Worm (Caenorhabditis elegans) whole organism, L3 larva: ENCODE measurements around the gene pgph-1.

Experiments used
- ceh-28 ChIP-seq: fragments of 150-350 bp; optimal IDR thresholded peaks from 2 replicates; lab custom pipeline; 2014; ENCODE audit warnings: missing biosample characterization, missing genetic modification reagents, missing genetic modification characterization
- daf-12 ChIP-seq: fragments of 150-350 bp; optimal IDR thresholded peaks from 2 replicates; lab custom pipeline; 2014; ENCODE audit warnings: missing biosample characterization, missing genetic modification reagents, missing genetic modification characterization
- elt-1 ChIP-seq: fragments of 150-350 bp; optimal IDR thresholded peaks from 2 replicates; lab custom pipeline; 2014; ENCODE audit warnings: missing biosample characterization, missing genetic modification characterization
- nhr-25 ChIP-seq: sonication (generic microtip); optimal IDR thresholded peaks from 2 replicates; lab custom pipeline; 2017; ENCODE audit warnings: missing biosample characterization, missing genetic modification characterization
- nhr-28 ChIP-seq: fragments of 150-350 bp; optimal IDR thresholded peaks from 2 replicates; lab custom pipeline; 2014; ENCODE audit warnings: missing biosample characterization, missing genetic modification characterization
- pha-4 ChIP-seq: fragments of 150-350 bp; optimal IDR thresholded peaks from 2 replicates; lab custom pipeline; 2014; ENCODE audit warnings: missing biosample characterization, missing genetic modification reagents, missing genetic modification characterization
- zag-1 ChIP-seq: fragments of 150-350 bp; optimal IDR thresholded peaks from 2 replicates; lab custom pipeline; 2014; ENCODE audit warnings: missing biosample characterization, missing genetic modification characterization
- ztf-11 ChIP-seq: fragments of 150-350 bp; optimal IDR thresholded peaks from 2 replicates; lab custom pipeline; 2014; ENCODE audit warnings: missing biosample characterization, missing genetic modification characterization

- TF ChIP-seq elt-1 (no peak), ztf-11 (tag; lab: Kevin White, UChicago) (no peak), pha-4 (no peak), zag-1 (tag; lab: Kevin White, UChicago) (no peak), ceh-28 (tag; lab: Kevin White, UChicago) (no peak), daf-12 (tag; lab: Kevin White, UChicago) (no peak), nhr-28 (no peak), nhr-25 (tag; lab: Kevin White, UChicago) (no peak)
These were observed 5.4 kb upstream of the pgph-1 start, which contains the start of gene C53A3.4 for ce11 chrV:5758780-5759179.
